Worm (Caenorhabditis elegans) whole organism, late embryonic: ENCODE data around the gene lgc-49.

Experiments used
- C08G9.2 ChIP-seq: sonication (generic microtip); optimal IDR thresholded peaks from 2 replicates; lab custom pipeline; 2016; ENCODE audit warnings: mild to moderate bottlenecking, missing genetic modification characterization, moderate library complexity, missing compliant biosample characterization
- C38D4.7 ChIP-seq: fragments of 200-800 bp; sonication (Bioruptor generic); optimal IDR thresholded peaks from 2 replicates; lab custom pipeline; 2018; ENCODE audit warnings: mild to moderate bottlenecking, missing genetic modification characterization, moderate library complexity, missing compliant biosample characterization
- K02D7.2 ChIP-seq: sonication (generic microtip); optimal IDR thresholded peaks from 2 replicates; lab custom pipeline; 2017; ENCODE audit warnings: mild to moderate bottlenecking, missing genetic modification characterization, missing compliant biosample characterization
- T23F11.4 ChIP-seq: fragments of 200-800 bp; sonication (Bioruptor generic); optimal IDR thresholded peaks from 2 replicates; lab custom pipeline; 2018; ENCODE audit warnings: mild to moderate bottlenecking, missing genetic modification characterization, missing compliant biosample characterization
- Y22D7AL.16 ChIP-seq: sonication (generic microtip); optimal IDR thresholded peaks from 2 replicates; lab custom pipeline; 2016; ENCODE audit warnings: missing genetic modification characterization, missing compliant biosample characterization
- ahr-1 ChIP-seq: sonication (generic microtip); optimal IDR thresholded peaks from 2 replicates; lab custom pipeline; 2016; ENCODE audit warnings: missing genetic modification characterization, missing compliant biosample characterization
- ceh-14 ChIP-seq: sonication (generic microtip); optimal IDR thresholded peaks from 2 replicates; lab custom pipeline; 2016; ENCODE audit warnings: missing genotype, missing genetic modification characterization, missing compliant biosample characterization
- ceh-18 ChIP-seq: sonication (generic microtip); optimal IDR thresholded peaks from 2 replicates; lab custom pipeline; 2016; ENCODE audit warnings: missing genetic modification characterization, missing compliant biosample characterization
- ceh-19 ChIP-seq: fragments of 200-800 bp; sonication (Bioruptor generic); optimal IDR thresholded peaks from 2 replicates; lab custom pipeline; 2018; ENCODE audit warnings: mild to moderate bottlenecking, missing genetic modification characterization, missing compliant biosample characterization
- ceh-2 ChIP-seq: sonication (generic microtip); optimal IDR thresholded peaks from 2 replicates; lab custom pipeline; 2016; ENCODE audit warnings: missing genotype, missing genetic modification characterization, missing compliant biosample characterization
- ceh-24 ChIP-seq: sonication (generic microtip); optimal IDR thresholded peaks from 2 replicates; lab custom pipeline; 2016; ENCODE audit warnings: mild to moderate bottlenecking, missing genetic modification characterization, missing compliant biosample characterization
- ceh-30 ChIP-seq: fragments of 150-350 bp; optimal IDR thresholded peaks from 2 replicates; lab custom pipeline; 2014; ENCODE audit warnings: missing biosample characterization, missing genetic modification characterization
- ceh-31 ChIP-seq: sonication (generic microtip); optimal IDR thresholded peaks from 2 replicates; lab custom pipeline; 2016; ENCODE audit warnings: missing genetic modification characterization, missing compliant biosample characterization
- ceh-34 ChIP-seq: sonication (generic microtip); optimal IDR thresholded peaks from 2 replicates; lab custom pipeline; 2016; ENCODE audit warnings: mild to moderate bottlenecking, missing genetic modification characterization, missing compliant biosample characterization
- ceh-48 ChIP-seq: sonication (generic microtip); optimal IDR thresholded peaks from 2 replicates; lab custom pipeline; 2016; ENCODE audit warnings: missing genetic modification characterization, inconsistent platforms, missing compliant biosample characterization
- ceh-6 ChIP-seq: fragments of 200-800 bp; sonication (Bioruptor generic); optimal IDR thresholded peaks from 2 replicates; lab custom pipeline; 2018; ENCODE audit warnings: mild to moderate bottlenecking, missing genetic modification characterization, missing compliant biosample characterization
- ceh-9 ChIP-seq: sonication (generic microtip); optimal IDR thresholded peaks from 2 replicates; lab custom pipeline; 2016; ENCODE audit warnings: mild to moderate bottlenecking, missing genetic modification characterization, inconsistent platforms, missing compliant biosample characterization
- che-1 ChIP-seq: sonication (generic microtip); optimal IDR thresholded peaks from 2 replicates; lab custom pipeline; 2016; ENCODE audit warnings: mild to moderate bottlenecking, missing genetic modification characterization, missing compliant biosample characterization
- dmd-4 ChIP-seq: sonication (generic microtip); optimal IDR thresholded peaks from 2 replicates; lab custom pipeline; 2016; ENCODE audit warnings: borderline replicate concordance, missing genetic modification characterization, missing compliant biosample characterization
- dve-1 ChIP-seq: sonication (generic microtip); optimal IDR thresholded peaks from 2 replicates; lab custom pipeline; 2017; ENCODE audit warnings: antibody characterized with exemption, mild to moderate bottlenecking, missing genetic modification characterization, missing compliant biosample characterization
- elt-2 ChIP-seq: sonication (generic microtip); optimal IDR thresholded peaks from 2 replicates; lab custom pipeline; 2016; ENCODE audit warnings: missing genetic modification reagents, missing genetic modification characterization, missing compliant biosample characterization
- ets-4 ChIP-seq: sonication (generic microtip); optimal IDR thresholded peaks from 2 replicates; lab custom pipeline; 2016; ENCODE audit warnings: missing genetic modification characterization, missing compliant biosample characterization
- fax-1 ChIP-seq: sonication (generic microtip); optimal IDR thresholded peaks from 2 replicates; lab custom pipeline; 2016; ENCODE audit warnings: missing genotype, missing genetic modification characterization, missing compliant biosample characterization
- fkh-6 ChIP-seq: sonication (generic microtip); optimal IDR thresholded peaks from 2 replicates; lab custom pipeline; 2016; ENCODE audit warnings: missing genetic modification characterization, missing compliant biosample characterization
- gmeb-2 ChIP-seq: sonication (generic microtip); optimal IDR thresholded peaks from 2 replicates; lab custom pipeline; 2016; ENCODE audit warnings: missing genetic modification characterization, inconsistent platforms, missing compliant biosample characterization
- hlh-15 ChIP-seq: sonication (generic microtip); optimal IDR thresholded peaks from 2 replicates; lab custom pipeline; 2016; ENCODE audit warnings: missing genetic modification characterization, missing compliant biosample characterization
- lin-11 ChIP-seq: fragments of 200-800 bp; sonication (Bioruptor generic); optimal IDR thresholded peaks from 2 replicates; lab custom pipeline; 2018; ENCODE audit warnings: mild to moderate bottlenecking, missing genetic modification characterization, missing compliant biosample characterization
- nfya-1 ChIP-seq: sonication (generic microtip); optimal IDR thresholded peaks from 2 replicates; lab custom pipeline; 2017; ENCODE audit warnings: missing genetic modification characterization, mild to moderate bottlenecking, missing compliant biosample characterization, antibody characterized with exemption, moderate library complexity
- nhr-11 ChIP-seq: fragments of 150-350 bp; optimal IDR thresholded peaks from 2 replicates; lab custom pipeline; 2014; ENCODE audit warnings: missing biosample characterization, missing genetic modification characterization
- nhr-232 ChIP-seq: sonication (generic microtip); optimal IDR thresholded peaks from 2 replicates; lab custom pipeline; 2016; ENCODE audit warnings: missing genetic modification characterization, missing compliant biosample characterization
- npax-4 ChIP-seq: sonication (generic microtip); optimal IDR thresholded peaks from 2 replicates; lab custom pipeline; 2016; ENCODE audit warnings: missing genetic modification characterization, missing compliant biosample characterization
- pag-3 ChIP-seq: sonication (generic microtip); optimal IDR thresholded peaks from 2 replicates; lab custom pipeline; 2016; ENCODE audit warnings: missing compliant biosample characterization, missing genetic modification characterization, borderline replicate concordance
- pax-1 ChIP-seq: fragments of 150-350 bp; optimal IDR thresholded peaks from 2 replicates; lab custom pipeline; 2014; ENCODE audit warnings: missing biosample characterization, missing genetic modification characterization
- pha-2 ChIP-seq: sonication (generic microtip); optimal IDR thresholded peaks from 2 replicates; lab custom pipeline; 2017; ENCODE audit warnings: mild to moderate bottlenecking, missing genetic modification characterization, missing compliant biosample characterization
- pha-4 ChIP-seq: fragments of 150-350 bp; optimal IDR thresholded peaks from 2 replicates; lab custom pipeline; 2018; ENCODE audit warnings: missing biosample characterization, missing genetic modification reagents, missing genetic modification characterization
- pqm-1 ChIP-seq: sonication (generic microtip); optimal IDR thresholded peaks from 2 replicates; lab custom pipeline; 2016; ENCODE audit warnings: missing genetic modification characterization, missing compliant biosample characterization
- pros-1 ChIP-seq: fragments of 150-350 bp; optimal IDR thresholded peaks from 2 replicates; lab custom pipeline; 2014; ENCODE audit warnings: missing biosample characterization, missing genetic modification reagents, missing genetic modification characterization
- ref-2 ChIP-seq: sonication (generic microtip); optimal IDR thresholded peaks from 2 replicates; lab custom pipeline; 2016; ENCODE audit warnings: missing genetic modification characterization, missing compliant biosample characterization
- sdc-2 ChIP-seq: sonication (generic microtip); optimal IDR thresholded peaks from 2 replicates; lab custom pipeline; 2016; ENCODE audit warnings: missing genotype, missing genetic modification characterization, missing compliant biosample characterization
- sox-2 ChIP-seq: fragments of 200-800 bp; sonication (Bioruptor generic); IDR thresholded peaks from 2 replicates; pipeline ENCODE4 v1.3.6; 2022; ENCODE audit warnings: missing genetic modification reagents, missing genetic modification characterization, missing compliant biosample characterization
- sox-4 ChIP-seq: sonication (generic microtip); optimal IDR thresholded peaks from 2 replicates; lab custom pipeline; 2017; ENCODE audit warnings: mild to moderate bottlenecking, missing genetic modification characterization, inconsistent platforms, missing compliant biosample characterization
- tbx-2 ChIP-seq: sonication (generic microtip); optimal IDR thresholded peaks from 2 replicates; lab custom pipeline; 2016; ENCODE audit warnings: missing genetic modification characterization, missing compliant biosample characterization
- tbx-7 ChIP-seq: sonication (generic microtip); optimal IDR thresholded peaks from 2 replicates; lab custom pipeline; 2016; ENCODE audit warnings: missing genotype, missing genetic modification characterization, missing compliant biosample characterization
- unc-3 ChIP-seq, 2 experiments: fragments of 200-800 bp in 1 of 2; sonication (Bioruptor generic) in 1 of 2; sonication (generic microtip) in 1 of 2; conservative IDR thresholded peaks in 1 of 2; optimal IDR thresholded peaks in 1 of 2; 2 replicates each; pipeline versions ENCODE4 v1.3.6 to Lab custom; 2016 to 2022; ENCODE audit warnings: missing compliant biosample characterization in 2 of 2, missing genetic modification characterization in 2 of 2, missing genetic modification reagents in 1 of 2
- unc-42 ChIP-seq: sonication (generic microtip); optimal IDR thresholded peaks from 2 replicates; lab custom pipeline; 2016; ENCODE audit warnings: missing genotype, missing genetic modification characterization, missing compliant biosample characterization
- zip-5 ChIP-seq: sonication (generic microtip); optimal IDR thresholded peaks from 2 replicates; lab custom pipeline; 2016; ENCODE audit warnings: missing genetic modification characterization, missing compliant biosample characterization

Gene lgc-49

ce11 chrV:11228653-11229173 lies 37.6 kb downstream of the lgc-49 start, which contains the start of gene pqn-70 (continued):
- TF ChIP-seq ceh-14 (tag; lab: Kevin White, UChicago) (peak; percentile 57), fkh-6 (no peak), npax-4 (tag; lab: Kevin White, UChicago) (no peak), pha-4 (tag; lab: Kevin White, UChicago) (no peak), C38D4.7 (GFP tag; lab: Kevin White, UChicago) (no peak), tbx-2 (tag; lab: Kevin White, UChicago) (peak; percentile 79), ceh-9 (tag; lab: Kevin White, UChicago) (no peak), lin-11 (tag; lab: Kevin White, UChicago) (no peak), K02D7.2 (tag; lab: Kevin White, UChicago) (no peak), ceh-48 (tag; lab: Kevin White, UChicago) (peak; percentile 93), ahr-1 (tag; lab: Kevin White, UChicago) (no peak), unc-42 (peak; percentile 86), ceh-18 (tag; lab: Kevin White, UChicago) (peak; percentile 35), gmeb-2 (tag; lab: Kevin White, UChicago) (no peak), pqm-1 (tag; lab: Kevin White, UChicago) (peak; percentile 40), ceh-30 (tag; lab: Kevin White, UChicago) (no peak), ceh-2 (tag; lab: Kevin White, UChicago) (peak; percentile 66), Y22D7AL.16 (tag; lab: Kevin White, UChicago) (no peak), ref-2 (peak; percentile 74), sdc-2 (tag; lab: Kevin White, UChicago) (no peak), zip-5 (tag; lab: Kevin White, UChicago) (peak; percentile 32), sox-2 (no peak), pax-1 (tag; lab: Kevin White, UChicago) (no peak), dve-1 (peak; percentile 15), hlh-15 (tag; lab: Kevin White, UChicago) (no peak), ets-4 (tag; lab: Kevin White, UChicago) (peak; percentile 38), elt-2 (tag; lab: Kevin White, UChicago) (peak; percentile 43), ceh-6 (GFP tag; lab: Kevin White, UChicago) (no peak), pros-1 (tag; lab: Kevin White, UChicago) (peak; percentile 9), unc-3 (GFP tag; conservative IDR thresholded peaks at IDR 0.05; lab: Robert Waterston, UW) (no peak), unc-3 (tag; optimal IDR thresholded peaks at IDR 0.05; lab: Kevin White, UChicago) (no peak), ceh-31 (tag; lab: Kevin White, UChicago) (peak; percentile 93), che-1 (tag; lab: Kevin White, UChicago) (no peak), fax-1 (tag; lab: Kevin White, UChicago) (peak; percentile 52), pha-2 (tag; lab: Kevin White, UChicago) (no peak), nhr-11 (no peak), pag-3 (tag; lab: Kevin White, UChicago) (no peak), sox-4 (tag; lab: Kevin White, UChicago) (no peak), tbx-7 (peak; percentile 36), ceh-24 (no peak), nhr-232 (no peak), nfya-1 (tag; lab: Kevin White, UChicago) (peak; percentile 66), ceh-34 (tag; lab: Kevin White, UChicago) (peak; percentile 90), ceh-19 (GFP tag; lab: Kevin White, UChicago) (peak; percentile 52), T23F11.4 (GFP tag; lab: Kevin White, UChicago) (no peak), dmd-4 (tag; lab: Kevin White, UChicago) (peak; percentile 10), C08G9.2 (tag; lab: Kevin White, UChicago) (peak; percentile 68)
- TF ChIP-seq, all 69 proteins: peak for 27
